Worm (Caenorhabditis elegans): ENCODE results near the gene lip-1.
A peak's percentile ranks its signal among the peaks of the same experiment; 100 is the strongest.

Gene lip-1

DNA sequence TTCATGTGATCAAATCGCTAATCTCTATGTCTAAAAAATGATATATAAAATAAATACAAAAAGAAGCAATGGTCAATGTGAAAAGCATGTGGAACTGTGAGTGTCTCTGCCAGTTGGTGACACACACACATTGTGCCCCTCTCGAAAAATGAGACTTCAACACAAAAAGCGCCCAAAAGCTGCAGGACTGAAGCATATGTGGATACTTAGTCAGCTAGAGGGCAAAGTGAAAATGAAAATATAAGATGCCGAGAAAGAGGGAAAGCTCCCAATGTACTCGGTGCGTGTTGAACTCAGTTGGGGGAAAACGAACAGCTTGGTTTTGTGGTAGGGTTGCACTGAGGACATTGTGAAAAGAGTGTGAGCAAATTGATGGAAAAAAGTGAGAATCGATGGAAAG is 38.4 kb downstream of the lip-1 start (continued):
- peak; percentile 31 for TF ChIP-seq nhr-11 (tag; optimal IDR thresholded peaks at IDR 0.05)
- TF ChIP-seq jun-1 (tag; optimal IDR thresholded peaks at IDR 0.05): no peak
- TF ChIP-seq pqm-1 (tag; optimal IDR thresholded peaks at IDR 0.05): no peak

- no peak for TF ChIP-seq nhr-67 (tag; optimal IDR thresholded peaks at IDR 0.05)
- TF ChIP-seq nhr-11 (tag; optimal IDR thresholded peaks at IDR 0.05): no peak
- TF ChIP-seq skn-1 (tag; optimal IDR thresholded peaks at IDR 0.05): no peak
- TF ChIP-seq nhr-25 (tag; optimal IDR thresholded peaks at IDR 0.05): no peak
- no peak for TF ChIP-seq R02D3.7 (tag; optimal IDR thresholded peaks at IDR 0.05)
- no peak for TF ChIP-seq daf-12 (tag; optimal IDR thresholded peaks at IDR 0.05)
- no peak for TF ChIP-seq ceh-9 (tag; optimal IDR thresholded peaks at IDR 0.05)
- no peak for TF ChIP-seq aly-2 (tag; optimal IDR thresholded peaks at IDR 0.05)
- TF ChIP-seq egl-27 (tag; optimal IDR thresholded peaks at IDR 0.05): no peak
- no peak for TF ChIP-seq sea-2 (GFP tag; optimal IDR thresholded peaks at IDR 0.05)
- no peak for TF ChIP-seq nfya-1 (tag; optimal IDR thresholded peaks at IDR 0.05; ENCODE audit: insufficient read depth)
- no peak for TF ChIP-seq fos-1 (tag; optimal IDR thresholded peaks at IDR 0.05)
These were observed 40.6 kb downstream of the lip-1 start, which contains the start of gene tre-2 for ce11 chrIV:6883342-6883741. Gene tre-2 (minus strand): TSS chrIV:6883442.

ce11 chrIV:6887601-6888099 is 44.9 kb downstream of the lip-1 start, which contains the start of the genes T05A12.3 and T05A12.4:
Gene T05A12.3 (minus strand): TSS chrIV:6887651.
Gene T05A12.4 (plus strand): TSS chrIV:6887948.
- TF ChIP-seq hmg-11 (tag; optimal IDR thresholded peaks at IDR 0.05): peak; percentile 39
- peak; percentile 56 for TF ChIP-seq egl-5 (tag; optimal IDR thresholded peaks at IDR 0.05)
- peak; percentile 60 for TF ChIP-seq lin-15B (tag; optimal IDR thresholded peaks at IDR 0.05)
- TF ChIP-seq ceh-28 (tag; optimal IDR thresholded peaks at IDR 0.05): peak; percentile 10
- peak; percentile 65 for TF ChIP-seq nhr-25 (tag; optimal IDR thresholded peaks at IDR 0.05)
- peak; percentile 58 for TF ChIP-seq nfya-1 (tag; optimal IDR thresholded peaks at IDR 0.05; ENCODE audit: insufficient read depth)
- TF ChIP-seq R02D3.7 (tag; optimal IDR thresholded peaks at IDR 0.05): peak; percentile 44
- peak; percentile 30 for TF ChIP-seq elt-2 (tag; optimal IDR thresholded peaks at IDR 0.05)
- TF ChIP-seq nhr-43 (tag; optimal IDR thresholded peaks at IDR 0.05; ENCODE audit: poor library complexity, severe bottlenecking): peak; percentile 25
- TF ChIP-seq snpc-4 (tag; optimal IDR thresholded peaks at IDR 0.05): peak; percentile 63
- no peak for TF ChIP-seq aly-2 (tag; optimal IDR thresholded peaks at IDR 0.05)
- TF ChIP-seq skn-1 (tag; optimal IDR thresholded peaks at IDR 0.05): no peak
- TF ChIP-seq nhr-67 (tag; optimal IDR thresholded peaks at IDR 0.05): no peak
- peak; percentile 46 for TF ChIP-seq lin-39 (tag; optimal IDR thresholded peaks at IDR 0.05)

Measured in whole organism, L3 larva.